Worm (Caenorhabditis elegans): ENCODE data around the gene hsp-25.

DNA sequence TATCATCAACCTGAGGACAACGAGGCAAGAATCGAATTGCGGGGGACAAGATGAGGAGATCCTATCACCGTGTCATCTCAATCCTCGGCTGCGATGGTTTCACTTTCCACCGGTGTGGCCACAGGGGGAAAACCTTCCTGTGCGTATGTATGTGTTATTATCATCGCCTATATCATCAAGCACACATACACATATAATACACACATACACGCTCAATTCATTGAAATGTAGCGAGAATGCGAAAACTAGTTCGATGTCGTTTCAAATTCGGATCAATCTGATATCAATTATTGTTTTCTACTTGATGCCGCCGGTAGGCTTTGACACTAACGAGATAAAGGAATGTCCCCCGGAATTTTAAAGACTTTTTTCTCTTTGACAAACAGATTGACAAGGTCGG lies 11.4 kb upstream of the hsp-25 start:
- TF ChIP-seq unc-62 (GFP tag; optimal IDR thresholded peaks at IDR 0.05) = no peak
- no peak for TF ChIP-seq ztf-28 (GFP tag; IDR thresholded peaks at IDR 0.05)
- TF ChIP-seq snpc-4 (GFP tag; optimal IDR thresholded peaks at IDR 0.05) = no peak
- no peak for TF ChIP-seq snpc-4 (tag; optimal IDR thresholded peaks at IDR 0.05)
- no peak for TF ChIP-seq dpl-1 (GFP tag; optimal IDR thresholded peaks at IDR 0.05)
- no peak for TF ChIP-seq C17E4.6 (GFP tag; IDR thresholded peaks at IDR 0.05)
- TF ChIP-seq hsf-1 (GFP tag; IDR thresholded peaks at IDR 0.05) = no peak
- TF ChIP-seq madf-3 (GFP tag; IDR thresholded peaks at IDR 0.05) = no peak
- no peak for TF ChIP-seq xnd-1 (tag; optimal IDR thresholded peaks at IDR 0.05)
- no peak for TF ChIP-seq Y56A3A.18 (GFP tag; IDR thresholded peaks at IDR 0.05)
- no peak for TF ChIP-seq rpc-1 (optimal IDR thresholded peaks at IDR 0.05)
- no peak for TF ChIP-seq rpc-1 (tag; optimal IDR thresholded peaks at IDR 0.05)
- no peak for TF ChIP-seq gei-17 (GFP tag; optimal IDR thresholded peaks at IDR 0.05)
- no peak for TF ChIP-seq cebp-1 (GFP tag; IDR thresholded peaks at IDR 0.05)
- no peak for TF ChIP-seq cebp-1 (tag; optimal IDR thresholded peaks at IDR 0.05)
- TF ChIP-seq D2030.7 (GFP tag; IDR thresholded peaks at IDR 0.05) = no peak
- no peak for TF ChIP-seq ceh-58 (GFP tag; IDR thresholded peaks at IDR 0.05)
